Worm (Caenorhabditis elegans) whole organism, midembryonic: ENCODE results near the gene H17B01.5.

Experiments used
- T22C8.4 ChIP-seq: fragments of 200-800 bp; sonication (Bioruptor generic); IDR thresholded peaks from 2 replicates; pipeline ENCODE4 v1.3.6; 2022; ENCODE audit warnings: missing genetic modification characterization, missing compliant biosample characterization
- cog-1 ChIP-seq: sonication (generic microtip); optimal IDR thresholded peaks from 2 replicates; lab custom pipeline; 2016; ENCODE audit warnings: missing genetic modification characterization, missing compliant biosample characterization
- flt-1 ChIP-seq: fragments of 200-800 bp; sonication (Bioruptor generic); IDR thresholded peaks from 2 replicates; pipeline ENCODE4 v1.3.6; 2022; ENCODE audit warnings: missing genetic modification characterization, missing compliant biosample characterization
- klf-2 ChIP-seq: fragments of 200-800 bp; sonication (Bioruptor generic); conservative IDR thresholded peaks from 2 replicates; pipeline ENCODE4 v1.3.6; 2022; ENCODE audit warnings: missing genetic modification reagents, missing genetic modification characterization, missing compliant biosample characterization
- med-1 ChIP-seq: sonication (generic microtip); optimal IDR thresholded peaks from 2 replicates; lab custom pipeline; 2017; ENCODE audit warnings: missing genetic modification characterization, mild to moderate bottlenecking, missing compliant biosample characterization, antibody characterized with exemption, missing genetic modification reagents; ENCODE audit not compliant: insufficient read depth
- ref-1 ChIP-seq: fragments of 200-800 bp; sonication (Bioruptor generic); conservative IDR thresholded peaks from 2 replicates; pipeline ENCODE4 v1.3.6; 2022; ENCODE audit warnings: missing genetic modification reagents, missing genetic modification characterization, missing compliant biosample characterization
- tab-1 ChIP-seq: fragments of 200-800 bp; sonication (Bioruptor generic); IDR thresholded peaks from 2 replicates; pipeline ENCODE4 v1.3.6; 2022; ENCODE audit warnings: missing genetic modification characterization, missing compliant biosample characterization
- ztf-23 ChIP-seq: fragments of 200-800 bp; sonication (Bioruptor generic); IDR thresholded peaks from 2 replicates; pipeline ENCODE4 v1.3.6; 2022; ENCODE audit warnings: missing genetic modification reagents, missing genetic modification characterization, missing compliant biosample characterization
- ztf-29 ChIP-seq: fragments of 200-800 bp; sonication (Bioruptor generic); IDR thresholded peaks from 2 replicates; pipeline ENCODE4 v1.3.6; 2022; ENCODE audit warnings: missing genetic modification reagents, missing genetic modification characterization, missing compliant biosample characterization

The H17B01.5 gene

ce11 chrII:1473481-1473880, at the start of gene H17B01.5:
Gene H17B01.5, minus strand, starts transcription at chrII:1473581.
- TF ChIP-seq ref-1 (GFP tag; lab: Robert Waterston, UW), result no peak
- no peak for TF ChIP-seq ztf-29 (GFP tag; lab: Robert Waterston, UW)
- TF ChIP-seq med-1, result no peak
- no peak for TF ChIP-seq T22C8.4 (GFP tag; lab: Robert Waterston, UW)
- TF ChIP-seq flt-1 (GFP tag; lab: Robert Waterston, UW), result no peak
- TF ChIP-seq ztf-23, result no peak
- TF ChIP-seq cog-1 (tag; lab: Kevin White, UChicago), result no peak
- no peak for TF ChIP-seq tab-1 (GFP tag; lab: Robert Waterston, UW)
- TF ChIP-seq klf-2 (GFP tag; lab: Robert Waterston, UW), result no peak

ce11 chrII:1521956-1522355, 48.6 kb upstream of the H17B01.5 start:
- no peak for TF ChIP-seq flt-1 (GFP tag; lab: Robert Waterston, UW)
- no peak for TF ChIP-seq klf-2 (GFP tag; lab: Robert Waterston, UW)
- no peak for TF ChIP-seq tab-1 (GFP tag; lab: Robert Waterston, UW)
- no peak for TF ChIP-seq ztf-23
- TF ChIP-seq T22C8.4 (GFP tag; lab: Robert Waterston, UW), result no peak

- TF ChIP-seq klf-2 (GFP tag; lab: Robert Waterston, UW), result no peak
- no peak for TF ChIP-seq med-1
- TF ChIP-seq tab-1 (GFP tag; lab: Robert Waterston, UW), result peak; percentile 69; the same call in 1 of the 2 replicates
- no peak for TF ChIP-seq ref-1 (GFP tag; lab: Robert Waterston, UW)
- no peak for TF ChIP-seq cog-1 (tag; lab: Kevin White, UChicago)
- peak; percentile 12; the same call in 1 of the 2 replicates for TF ChIP-seq ztf-23
- no peak for TF ChIP-seq ztf-29 (GFP tag; lab: Robert Waterston, UW)
- 0 out of 2 replicates have a peak, but pooled peaks have one; percentile 23 for TF ChIP-seq flt-1 (GFP tag; lab: Robert Waterston, UW)
- TF ChIP-seq T22C8.4 (GFP tag; lab: Robert Waterston, UW), result no peak
Measured at ce11 chrII:1519867-1520266, 46.5 kb upstream of the H17B01.5 start.

- TF ChIP-seq cog-1 (tag; lab: Kevin White, UChicago) (no peak), flt-1 (GFP tag; lab: Robert Waterston, UW) (no peak), T22C8.4 (GFP tag; lab: Robert Waterston, UW) (no peak), ref-1 (GFP tag; lab: Robert Waterston, UW) (no peak), med-1 (no peak), ztf-23 (no peak), klf-2 (GFP tag; lab: Robert Waterston, UW) (no peak), ztf-29 (GFP tag; lab: Robert Waterston, UW) (no peak), tab-1 (GFP tag; lab: Robert Waterston, UW) (no peak)
Measured at ce11 chrII:1518914-1519313, 45.5 kb upstream of the H17B01.5 start, which contains the start of gene Y51H7BR.8. Gene Y51H7BR.8, plus strand, starts transcription at chrII:1519214.

ce11 chrII:1517354-1517753, 44.0 kb upstream of the H17B01.5 start, which contains the start of gene math-45:
Gene math-45, minus strand, starts transcription at chrII:1517454.
- no peak for TF ChIP-seq tab-1 (GFP tag; lab: Robert Waterston, UW)
- no peak for TF ChIP-seq flt-1 (GFP tag; lab: Robert Waterston, UW)
- no peak for TF ChIP-seq ztf-29 (GFP tag; lab: Robert Waterston, UW)
- TF ChIP-seq cog-1 (tag; lab: Kevin White, UChicago), result no peak
- no peak for TF ChIP-seq med-1
- no peak for TF ChIP-seq ref-1 (GFP tag; lab: Robert Waterston, UW)
- TF ChIP-seq klf-2 (GFP tag; lab: Robert Waterston, UW), result no peak
- TF ChIP-seq ztf-23, result no peak
- TF ChIP-seq T22C8.4 (GFP tag; lab: Robert Waterston, UW), result no peak

- TF ChIP-seq tab-1 (GFP tag; lab: Robert Waterston, UW), result no peak
- TF ChIP-seq med-1, result no peak
- no peak for TF ChIP-seq klf-2 (GFP tag; lab: Robert Waterston, UW)
- no peak for TF ChIP-seq ztf-29 (GFP tag; lab: Robert Waterston, UW)
- TF ChIP-seq ref-1 (GFP tag; lab: Robert Waterston, UW), result no peak
- no peak for TF ChIP-seq flt-1 (GFP tag; lab: Robert Waterston, UW)
- no peak for TF ChIP-seq cog-1 (tag; lab: Kevin White, UChicago)
- TF ChIP-seq T22C8.4 (GFP tag; lab: Robert Waterston, UW), result no peak
- no peak for TF ChIP-seq ztf-23
Measured at ce11 chrII:1504266-1504665, 30.9 kb upstream of the H17B01.5 start, which contains the start of gene fdgt-1. Gene fdgt-1, plus strand, starts transcription at chrII:1504566.

ce11 chrII:1503663-1504062, 30.3 kb upstream of the H17B01.5 start:
- TF ChIP-seq ref-1 (GFP tag; lab: Robert Waterston, UW) (no peak), klf-2 (GFP tag; lab: Robert Waterston, UW) (no peak), T22C8.4 (GFP tag; lab: Robert Waterston, UW) (no peak), tab-1 (GFP tag; lab: Robert Waterston, UW) (no peak), flt-1 (GFP tag; lab: Robert Waterston, UW) (no peak), med-1 (no peak), ztf-29 (GFP tag; lab: Robert Waterston, UW) (no peak), cog-1 (tag; lab: Kevin White, UChicago) (no peak), ztf-23 (no peak)

- TF ChIP-seq flt-1 (GFP tag; lab: Robert Waterston, UW), result 0 out of 2 replicates have a peak, but pooled peaks have one; percentile 20
- no peak for TF ChIP-seq ztf-23
- TF ChIP-seq tab-1 (GFP tag; lab: Robert Waterston, UW), result peak; percentile 28; the same call in 1 of the 2 replicates
Measured at ce11 chrII:1501614-1502355, 28.4 kb upstream of the H17B01.5 start.

- no peak for TF ChIP-seq tab-1 (GFP tag; lab: Robert Waterston, UW)
- no peak for TF ChIP-seq ref-1 (GFP tag; lab: Robert Waterston, UW)
- TF ChIP-seq ztf-29 (GFP tag; lab: Robert Waterston, UW), result no peak
- TF ChIP-seq med-1, result no peak
- TF ChIP-seq ztf-23, result no peak
- no peak for TF ChIP-seq cog-1 (tag; lab: Kevin White, UChicago)
Measured at ce11 chrII:1500959-1501358, 27.6 kb upstream of the H17B01.5 start.
